Worm (Caenorhabditis elegans): ENCODE measurements around the gene Y14H12A.2.

Y14H12A.2 gene

ce11 chrII:3955938-3956337 lies 33.5 kb downstream of the Y14H12A.2 start:
- TF ChIP-seq ceh-22 (tag; optimal IDR thresholded peaks at IDR 0.05) (no peak), ceh-19 (GFP tag; optimal IDR thresholded peaks at IDR 0.05) (no peak), fkh-6 (tag; optimal IDR thresholded peaks at IDR 0.05) (no peak), hlh-8 (tag; optimal IDR thresholded peaks at IDR 0.05) (no peak), ceh-31 (tag; optimal IDR thresholded peaks at IDR 0.05) (no peak), odd-2 (tag; optimal IDR thresholded peaks at IDR 0.05) (no peak), ref-2 (tag; optimal IDR thresholded peaks at IDR 0.05) (no peak), C08G9.2 (tag; optimal IDR thresholded peaks at IDR 0.05) (no peak), ztf-16 (tag; optimal IDR thresholded peaks at IDR 0.05) (no peak), unc-42 (tag; optimal IDR thresholded peaks at IDR 0.05) (no peak), pha-2 (tag; optimal IDR thresholded peaks at IDR 0.05) (no peak), hlh-6 (tag; optimal IDR thresholded peaks at IDR 0.05) (no peak)

DNA sequence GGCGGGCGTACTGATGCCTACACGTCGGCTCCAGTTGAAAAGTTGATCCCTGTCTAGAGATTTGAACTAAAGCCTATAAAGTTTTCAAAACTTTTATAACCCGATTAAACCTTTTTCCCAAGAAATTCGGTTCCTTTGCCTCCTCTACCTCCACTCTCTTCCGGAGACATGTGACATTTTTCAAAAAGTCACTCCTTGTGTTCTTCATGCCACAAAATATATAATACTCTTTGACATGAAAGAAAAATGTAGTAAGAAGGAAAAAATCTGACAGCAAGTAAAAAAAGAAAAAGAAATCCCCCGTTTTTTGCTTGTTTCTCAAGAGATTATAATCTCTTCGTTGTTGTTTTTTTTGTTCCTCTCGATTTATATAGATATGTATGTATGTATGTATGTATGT lies 34.6 kb downstream of the Y14H12A.2 start:
- TF ChIP-seq pag-3 (tag; optimal IDR thresholded peaks at IDR 0.05; ENCODE audit: borderline replicate concordance) (no peak), hlh-6 (tag; optimal IDR thresholded peaks at IDR 0.05) (no peak), unc-55 (GFP tag; optimal IDR thresholded peaks at IDR 0.05) (no peak), pha-2 (tag; optimal IDR thresholded peaks at IDR 0.05) (no peak), fkh-6 (tag; optimal IDR thresholded peaks at IDR 0.05) (no peak), npax-4 (tag; optimal IDR thresholded peaks at IDR 0.05) (no peak), ceh-34 (tag; optimal IDR thresholded peaks at IDR 0.05) (no peak), ceh-19 (GFP tag; optimal IDR thresholded peaks at IDR 0.05) (no peak), ama-1 (optimal IDR thresholded peaks at IDR 0.05) (no peak), pat-9 (tag; optimal IDR thresholded peaks at IDR 0.05) (no peak), ahr-1 (tag; optimal IDR thresholded peaks at IDR 0.05) (no peak), C08G9.2 (tag; optimal IDR thresholded peaks at IDR 0.05) (no peak), F13H6.1 (tag; optimal IDR thresholded peaks at IDR 0.05) (no peak), ceh-31 (tag; optimal IDR thresholded peaks at IDR 0.05) (no peak), zip-5 (tag; optimal IDR thresholded peaks at IDR 0.05) (no peak), K09A11.1 (tag; optimal IDR thresholded peaks at IDR 0.05; ENCODE audit: insufficient read depth) (no peak)

- peak; percentile 47 for TF ChIP-seq elt-2 (tag; optimal IDR thresholded peaks at IDR 0.05)
- no peak for TF ChIP-seq madf-2 (tag; optimal IDR thresholded peaks at IDR 0.05)
Observed at ce11 chrII:3954018-3954417, 35.5 kb downstream of the Y14H12A.2 start.

ce11 chrII:3952967-3953366 lies 36.5 kb downstream of the Y14H12A.2 start:
- no peak for TF ChIP-seq ceh-48 (tag; optimal IDR thresholded peaks at IDR 0.05)
- no peak for TF ChIP-seq ceh-45 (GFP tag; IDR thresholded peaks at IDR 0.05)
- TF ChIP-seq odd-2 (tag; optimal IDR thresholded peaks at IDR 0.05), result no peak
- no peak for TF ChIP-seq ceh-31 (tag; optimal IDR thresholded peaks at IDR 0.05)
- no peak for TF ChIP-seq hlh-30 (tag; optimal IDR thresholded peaks at IDR 0.05; ENCODE audit: insufficient read depth)
- TF ChIP-seq elt-2 (tag; optimal IDR thresholded peaks at IDR 0.05), result peak; percentile 29

DNA sequence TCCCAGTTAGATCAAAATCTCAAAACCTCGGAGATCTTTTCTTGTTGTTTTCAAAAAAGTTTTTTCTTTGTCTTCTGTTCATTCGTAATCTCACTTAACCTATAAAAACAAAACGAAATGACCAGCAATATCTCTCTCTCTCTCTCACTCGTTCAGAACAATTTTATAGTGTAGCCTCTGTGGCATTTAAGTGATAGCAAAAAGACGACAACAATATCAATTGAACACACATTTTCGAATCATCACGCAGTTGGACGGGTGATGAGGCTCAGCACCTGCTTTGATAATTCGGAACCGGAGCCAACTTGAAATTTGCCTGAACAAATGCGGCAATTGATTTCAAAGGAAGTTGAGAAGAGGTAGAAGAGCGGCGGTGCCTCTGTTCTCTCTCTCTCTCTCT lies 37.1 kb downstream of the Y14H12A.2 start:
- TF ChIP-seq dmd-4 (tag; optimal IDR thresholded peaks at IDR 0.05; ENCODE audit: borderline replicate concordance) (no peak), fax-1 (tag; optimal IDR thresholded peaks at IDR 0.05) (no peak), fkh-6 (tag; optimal IDR thresholded peaks at IDR 0.05) (no peak), elt-4 (tag; optimal IDR thresholded peaks at IDR 0.05) (no peak), C38D4.7 (GFP tag; optimal IDR thresholded peaks at IDR 0.05) (no peak), mec-3 (tag; optimal IDR thresholded peaks at IDR 0.05; ENCODE audit: borderline replicate concordance) (no peak), ceh-34 (tag; optimal IDR thresholded peaks at IDR 0.05) (no peak)

DNA sequence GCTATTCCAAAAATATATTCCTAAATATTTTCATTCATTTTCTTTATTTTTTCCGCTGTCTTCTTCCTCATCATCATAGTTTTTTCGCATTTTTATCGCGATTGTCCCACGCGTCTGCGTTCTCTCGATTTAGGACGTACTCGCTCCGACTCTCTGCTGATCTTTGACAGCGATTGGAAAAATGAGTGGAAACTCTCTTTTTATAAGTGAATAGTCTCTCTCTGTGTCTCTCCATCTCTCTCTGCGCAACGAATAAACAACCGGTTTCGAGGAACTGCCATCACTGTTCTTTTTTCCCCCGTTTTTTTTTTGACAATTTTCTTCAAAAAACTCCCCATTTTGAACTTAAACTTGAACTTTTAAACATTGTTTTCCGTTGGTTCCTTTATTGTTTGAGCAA lies 38.1 kb downstream of the Y14H12A.2 start:
- TF ChIP-seq odd-2 (tag; optimal IDR thresholded peaks at IDR 0.05), result no peak
- no peak for TF ChIP-seq K02D7.2 (tag; optimal IDR thresholded peaks at IDR 0.05)
- TF ChIP-seq K09A11.1 (tag; optimal IDR thresholded peaks at IDR 0.05; ENCODE audit: insufficient read depth), result no peak
- no peak for TF ChIP-seq ceh-2 (tag; optimal IDR thresholded peaks at IDR 0.05)
- no peak for TF ChIP-seq pag-3 (tag; optimal IDR thresholded peaks at IDR 0.05; ENCODE audit: borderline replicate concordance)
- TF ChIP-seq lim-6 (tag; optimal IDR thresholded peaks at IDR 0.05), result no peak
- TF ChIP-seq hlh-15 (tag; optimal IDR thresholded peaks at IDR 0.05), result no peak
- no peak for TF ChIP-seq rnt-1 (tag; optimal IDR thresholded peaks at IDR 0.05)
- no peak for TF ChIP-seq nfya-1 (tag; optimal IDR thresholded peaks at IDR 0.05)
- no peak for TF ChIP-seq lin-11 (tag; optimal IDR thresholded peaks at IDR 0.05)
- no peak for TF ChIP-seq zip-5 (tag; optimal IDR thresholded peaks at IDR 0.05)
- no peak for TF ChIP-seq pha-2 (tag; optimal IDR thresholded peaks at IDR 0.05)
- no peak for TF ChIP-seq ref-2 (tag; optimal IDR thresholded peaks at IDR 0.05)
